Worm (Caenorhabditis elegans) whole organism, L4/young adult: ENCODE measurements around the gene ceh-76.

ENCODE experiments used
- W03F9.2 ChIP-seq: fragments of 150-350 bp; optimal IDR thresholded peaks from 2 replicates; lab custom pipeline; 2014; ENCODE audit warnings: missing biosample characterization, missing genetic modification characterization
- dao-5 ChIP-seq: sonication (generic microtip); optimal IDR thresholded peaks from 2 replicates; lab custom pipeline; 2016; ENCODE audit warnings: missing genotype, missing genetic modification characterization, moderate library complexity, missing compliant biosample characterization
- him-1 ChIP-seq: sonication (generic microtip); optimal IDR thresholded peaks from 2 replicates; lab custom pipeline; 2016; ENCODE audit warnings: missing genotype, missing genetic modification reagents, missing genetic modification characterization, missing compliant biosample characterization

DNA sequence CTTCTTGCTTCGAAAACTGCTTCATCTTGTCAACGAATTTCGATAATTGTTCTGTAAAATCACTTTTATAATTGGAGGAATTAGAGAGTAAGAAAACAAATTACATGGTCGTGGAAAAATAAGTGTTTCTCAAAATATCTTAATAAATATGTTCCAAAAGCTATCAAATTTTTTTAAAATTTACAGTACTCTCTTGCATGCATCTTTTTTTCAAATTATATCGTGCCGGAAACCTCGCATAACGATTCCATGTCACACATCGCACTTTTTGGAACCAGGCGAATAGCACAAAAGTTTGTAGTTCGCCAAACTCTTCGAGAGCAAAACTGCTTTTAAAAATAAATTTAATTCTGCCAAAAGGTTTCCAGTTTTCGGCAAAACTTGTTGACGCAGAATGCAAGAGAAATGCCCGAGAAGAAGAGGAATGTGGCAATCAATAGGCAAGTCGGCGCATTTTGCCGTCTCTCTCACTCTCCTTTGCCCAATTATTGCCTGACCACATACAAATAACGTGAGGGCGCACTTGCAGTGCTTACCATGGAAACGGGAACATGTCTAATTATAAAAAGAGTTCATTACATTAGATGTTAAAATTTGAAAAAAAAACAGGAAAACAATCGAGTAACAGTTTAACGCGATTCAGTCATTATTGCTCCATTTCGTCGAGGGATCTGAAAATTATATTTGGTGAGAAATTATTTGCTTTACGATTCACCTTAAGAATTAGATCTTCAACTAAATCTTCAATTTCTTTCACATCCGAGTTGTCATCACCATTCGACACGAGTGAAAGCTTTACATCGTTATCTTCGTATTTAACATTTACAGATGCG is 13.2 kb upstream of the ceh-76 start, which contains the start of gene Y97E10AR.3:
- no peak for TF ChIP-seq him-1 (tag; lab: Kevin White, UChicago)
- no peak for TF ChIP-seq dao-5 (tag; lab: Kevin White, UChicago)
- no peak for TF ChIP-seq W03F9.2 (tag; lab: Kevin White, UChicago)
